Fruit fly (Drosophila melanogaster) whole organism: ENCODE measurements around the gene mino.

ENCODE experiments used
- EcR ChIP-seq, 2 experiments: fragments of >200 bp; optimal IDR thresholded peaks; 2 replicates each; lab custom pipeline; 2017; ENCODE audit warnings: missing biosample characterization in 2 of 2, missing genetic modification characterization in 2 of 2, missing genetic modification reagents in 2 of 2
- pan ChIP-seq: fragments of >200 bp; optimal IDR thresholded peaks from 2 replicates; lab custom pipeline; 2017
- psq ChIP-seq: fragments of >200 bp; optimal IDR thresholded peaks from 2 replicates; lab custom pipeline; 2017
- usp ChIP-seq: fragments of >200 bp; optimal IDR thresholded peaks from 2 replicates; lab custom pipeline; 2017; ENCODE audit warnings: missing biosample characterization, missing genetic modification characterization, mixed read lengths

- no peak for TF ChIP-seq psq (lab: Kevin White, UChicago)
- TF ChIP-seq pan (lab: Kevin White, UChicago): no peak
- TF ChIP-seq EcR (GFP tag; optimal IDR thresholded peaks at IDR 0.05; lab: Kevin White, UChicago): no peak
- TF ChIP-seq usp (GFP tag; lab: Kevin White, UChicago): no peak
These were observed 6.5 kb downstream of the mino start for dm6 chr3R:27931461-27931860.
